Comparison of ENCODE assay signal across 5 fruit fly cellular contexts in genomic region chrX:7300356-7300721, dm6.
TF ChIP-seq lines count a peak whose summit lies in the region.

No protein-coding gene starts in this region.

- TF ChIP-seq CTCF in whole organism, embryonic (GFP tag; optimal IDR thresholded peaks at IDR 0.05; lab: Kevin White, UChicago): no peak

TF ChIP-seq in whole organism, adult, 20 proteins besides CTCF, POLR2A, EP300 and RAD21:
- TF ChIP-seq toe (GFP tag; optimal IDR thresholded peaks at IDR 0.05; lab: Kevin White, UChicago) (no peak), ovo (GFP tag; optimal IDR thresholded peaks at IDR 0.05; lab: Kevin White, UChicago) (no peak), Mnt (GFP tag; optimal IDR thresholded peaks at IDR 0.05; lab: Kevin White, UChicago) (no peak), cnc (optimal IDR thresholded peaks at IDR 0.05; lab: Kevin White, UChicago) (no peak), Hr96 (GFP tag; optimal IDR thresholded peaks at IDR 0.05; lab: Kevin White, UChicago) (peak; percentile 20), Crg-1 (GFP tag; optimal IDR thresholded peaks at IDR 0.05; lab: Kevin White, UChicago) (no peak), CG33017 (tag; optimal IDR thresholded peaks at IDR 0.05; lab: Kevin White, UChicago) (no peak), bab1 (GFP tag; optimal IDR thresholded peaks at IDR 0.05; lab: Kevin White, UChicago) (no peak), kay (GFP tag; lab: Kevin White, UChicago; ENCODE audit: borderline replicate concordance) (peak; percentile 69), CG7101 (tag; optimal IDR thresholded peaks at IDR 0.05; lab: Kevin White, UChicago) (no peak), Clk (GFP tag; optimal IDR thresholded peaks at IDR 0.05; lab: Kevin White, UChicago) (no peak), tj (GFP tag; optimal IDR thresholded peaks at IDR 0.05; lab: Kevin White, UChicago) (no peak), CG1620 (GFP tag; optimal IDR thresholded peaks at IDR 0.05; lab: Kevin White, UChicago) (no peak), CG11617 (GFP tag; optimal IDR thresholded peaks at IDR 0.05; lab: Kevin White, UChicago) (peak; percentile 30), CG7045 (GFP tag; optimal IDR thresholded peaks at IDR 0.05; lab: Kevin White, UChicago) (no peak), pad (GFP tag; optimal IDR thresholded peaks at IDR 0.05; lab: Kevin White, UChicago) (peak; percentile 4)

TF ChIP-seq in whole organism, embryonic, 481 proteins besides CTCF, POLR2A, EP300 and RAD21 (continues in another document):
- TF ChIP-seq CG11456 (GFP tag; IDR thresholded peaks at IDR 0.05; lab: Robert Waterston, UW) (0 out of 3 replicates have a peak, but pooled peaks have one; percentile 39), abd-A (tag; optimal IDR thresholded peaks at IDR 0.05; lab: Kevin White, UChicago) (no peak), CG2120 (GFP tag; optimal IDR thresholded peaks at IDR 0.05; lab: Kevin White, UChicago) (peak; percentile 13), sr (GFP tag; IDR thresholded peaks at IDR 0.05; lab: Robert Waterston, UW) (peak; percentile 54; the same call in 1 of the 3 replicates), CG18011 (GFP tag; optimal IDR thresholded peaks at IDR 0.05; lab: Kevin White, UChicago) (no peak), Sox100B (GFP tag; optimal IDR thresholded peaks at IDR 0.05; lab: Kevin White, UChicago) (peak; percentile 14), dati (GFP tag; IDR thresholded peaks at IDR 0.05; lab: Robert Waterston, UW) (no peak), Sox102F (GFP tag; optimal IDR thresholded peaks at IDR 0.05; lab: Kevin White, UChicago) (peak; percentile 27), grau (tag; optimal IDR thresholded peaks at IDR 0.05; lab: Kevin White, UChicago) (peak; percentile 5), Dfd (GFP tag; optimal IDR thresholded peaks at IDR 0.05; lab: Kevin White, UChicago) (no peak), Deaf1 (tag; optimal IDR thresholded peaks at IDR 0.05; lab: Kevin White, UChicago) (no peak), CG32532 (GFP tag; IDR thresholded peaks at IDR 0.05; lab: Robert Waterston, UW) (peak; percentile 17), CG11504 (tag; optimal IDR thresholded peaks at IDR 0.05; lab: Kevin White, UChicago) (peak; percentile 29), repo (GFP tag; optimal IDR thresholded peaks at IDR 0.05; lab: Kevin White, UChicago) (no peak), CG13894 (tag; optimal IDR thresholded peaks at IDR 0.05; lab: Kevin White, UChicago) (no peak), CkIIα-i1 (GFP tag; IDR thresholded peaks at IDR 0.05; lab: Robert Waterston, UW) (no peak), emc (GFP tag; optimal IDR thresholded peaks at IDR 0.05; lab: Kevin White, UChicago) (no peak), CG2889 (GFP tag; IDR thresholded peaks at IDR 0.05; lab: Robert Waterston, UW) (no peak), CG17568 (GFP tag; optimal IDR thresholded peaks at IDR 0.05; lab: Kevin White, UChicago) (no peak)

TF ChIP-seq in whole organism, prepupa, 60 proteins besides CTCF, POLR2A, EP300 and RAD21 (continues in another document):
- peak; percentile 19 for TF ChIP-seq topi (GFP tag; optimal IDR thresholded peaks at IDR 0.05; lab: Kevin White, UChicago)
- TF ChIP-seq CG7368 (GFP tag; optimal IDR thresholded peaks at IDR 0.05; lab: Kevin White, UChicago): peak; percentile 11
- TF ChIP-seq CG31627 (GFP tag; optimal IDR thresholded peaks at IDR 0.05; lab: Kevin White, UChicago): peak; percentile 33
- TF ChIP-seq CG16779 (tag; optimal IDR thresholded peaks at IDR 0.05; lab: Kevin White, UChicago): no peak
- no peak for TF ChIP-seq CG11762 (GFP tag; optimal IDR thresholded peaks at IDR 0.05; lab: Kevin White, UChicago; ENCODE audit: insufficient read depth)
- TF ChIP-seq CG10631 (GFP tag; optimal IDR thresholded peaks at IDR 0.05; lab: Kevin White, UChicago): peak; percentile 10
- peak; percentile 47 for TF ChIP-seq esn (GFP tag; optimal IDR thresholded peaks at IDR 0.05; lab: Kevin White, UChicago)
- no peak for TF ChIP-seq CG4318 (GFP tag; optimal IDR thresholded peaks at IDR 0.05; lab: Kevin White, UChicago)
- TF ChIP-seq CG10669 (GFP tag; optimal IDR thresholded peaks at IDR 0.05; lab: Kevin White, UChicago): peak; percentile 58
- TF ChIP-seq CG3032 (tag; optimal IDR thresholded peaks at IDR 0.05; lab: Kevin White, UChicago): peak; percentile 62
- TF ChIP-seq Sox102F (GFP tag; optimal IDR thresholded peaks at IDR 0.05; lab: Kevin White, UChicago): no peak
- TF ChIP-seq pdm3 (GFP tag; optimal IDR thresholded peaks at IDR 0.05; lab: Kevin White, UChicago): peak; percentile 48
- peak in 1 of 2 experiments; percentile 39 for TF ChIP-seq salr (GFP tag; optimal IDR thresholded peaks at IDR 0.05; lab: Kevin White, UChicago)
- peak; percentile 28 for TF ChIP-seq CG11294 (GFP tag; IDR thresholded peaks at IDR 0.05; lab: Robert Waterston, UW)
- peak; percentile 21 for TF ChIP-seq lz (GFP tag; optimal IDR thresholded peaks at IDR 0.05; lab: Kevin White, UChicago)
- peak; percentile 11 for TF ChIP-seq CG6276 (GFP tag; optimal IDR thresholded peaks at IDR 0.05; lab: Kevin White, UChicago)
- TF ChIP-seq Ets21C (GFP tag; optimal IDR thresholded peaks at IDR 0.05; lab: Kevin White, UChicago): peak; percentile 12
- peak; percentile 40 for TF ChIP-seq CG9139 (GFP tag; optimal IDR thresholded peaks at IDR 0.05; lab: Kevin White, UChicago)
- no peak for TF ChIP-seq ss (GFP tag; optimal IDR thresholded peaks at IDR 0.05; lab: Kevin White, UChicago)
- TF ChIP-seq Blimp-1 (GFP tag; optimal IDR thresholded peaks at IDR 0.05; lab: Kevin White, UChicago): peak; percentile 24

TF ChIP-seq in whole organism, pupa, 21 proteins besides CTCF, POLR2A, EP300 and RAD21:
- TF ChIP-seq CG10348 (GFP tag; IDR thresholded peaks at IDR 0.05; lab: Robert Waterston, UW) (no peak), CG13204 (GFP tag; optimal IDR thresholded peaks at IDR 0.05; lab: Kevin White, UChicago) (no peak), CG15710 (tag; optimal IDR thresholded peaks at IDR 0.05; lab: Kevin White, UChicago) (peak; percentile 42), CG9948 (tag; optimal IDR thresholded peaks at IDR 0.05; lab: Kevin White, UChicago) (peak; percentile 37), CG32121 (GFP tag; IDR thresholded peaks at IDR 0.05; lab: Robert Waterston, UW) (0 out of 2 replicates have a peak, but pooled peaks have one; percentile 40), CG4496 (GFP tag; IDR thresholded peaks at IDR 0.05; lab: Robert Waterston, UW) (no peak; the same call in 2 of the 3 replicates), CG17806 (tag; optimal IDR thresholded peaks at IDR 0.05; lab: Kevin White, UChicago) (peak; percentile 40), CG8159 (tag; optimal IDR thresholded peaks at IDR 0.05; lab: Kevin White, UChicago) (peak; percentile 62), CG14655 (GFP tag; optimal IDR thresholded peaks at IDR 0.05; lab: Kevin White, UChicago) (peak; percentile 21), gl (tag; optimal IDR thresholded peaks at IDR 0.05; lab: Kevin White, UChicago) (no peak), CG8301 (tag; optimal IDR thresholded peaks at IDR 0.05; lab: Kevin White, UChicago) (peak; percentile 17), CG34367 (tag; optimal IDR thresholded peaks at IDR 0.05; lab: Kevin White, UChicago) (peak; percentile 18), Pif1B (GFP tag; optimal IDR thresholded peaks at IDR 0.05; lab: Kevin White, UChicago) (peak; percentile 11), D1 (tag; optimal IDR thresholded peaks at IDR 0.05; lab: Kevin White, UChicago) (no peak), Snoo (tag; optimal IDR thresholded peaks at IDR 0.05; lab: Kevin White, UChicago) (no peak), fd96Ca (GFP tag; IDR thresholded peaks at IDR 0.05; lab: Robert Waterston, UW) (peak; percentile 73), Pif1A (GFP tag; optimal IDR thresholded peaks at IDR 0.05; lab: Kevin White, UChicago) (peak; percentile 16), Ets98B (GFP tag; IDR thresholded peaks at IDR 0.05; lab: Robert Waterston, UW) (peak; percentile 37), EcR (GFP tag; optimal IDR thresholded peaks at IDR 0.05; lab: Kevin White, UChicago) (no peak)
TF ChIP-seq in whole organism, pupa: peak in this region for 12.

TF ChIP-seq in whole organism, wandering third instar larva, 38 proteins besides CTCF, POLR2A, EP300 and RAD21 (continues in another document):
- TF ChIP-seq pan (optimal IDR thresholded peaks at IDR 0.05; lab: Kevin White, UChicago): no peak
- no peak for TF ChIP-seq Mio (GFP tag; optimal IDR thresholded peaks at IDR 0.05; lab: Kevin White, UChicago)
- no peak for TF ChIP-seq CG32264 (GFP tag; optimal IDR thresholded peaks at IDR 0.05; lab: Kevin White, UChicago)
- no peak for TF ChIP-seq CrebA (GFP tag; optimal IDR thresholded peaks at IDR 0.05; lab: Kevin White, UChicago; ENCODE audit: borderline replicate concordance)
- TF ChIP-seq Hnf4 (GFP tag; optimal IDR thresholded peaks at IDR 0.05; lab: Kevin White, UChicago): no peak
- TF ChIP-seq lola (GFP tag; optimal IDR thresholded peaks at IDR 0.05; lab: Kevin White, UChicago): no peak
- TF ChIP-seq Rel (GFP tag; optimal IDR thresholded peaks at IDR 0.05; lab: Kevin White, UChicago): no peak
- peak; percentile 83 for TF ChIP-seq Rel (tag; optimal IDR thresholded peaks at IDR 0.05; lab: Kevin White, UChicago)
- TF ChIP-seq Dif (GFP tag; optimal IDR thresholded peaks at IDR 0.05; lab: Kevin White, UChicago; ENCODE audit: partially characterized antibody): no peak
- TF ChIP-seq rgr (GFP tag; optimal IDR thresholded peaks at IDR 0.05; lab: Kevin White, UChicago): peak; percentile 27
- no peak for TF ChIP-seq woc (GFP tag; optimal IDR thresholded peaks at IDR 0.05; lab: Kevin White, UChicago)
- TF ChIP-seq Hr83 (GFP tag; optimal IDR thresholded peaks at IDR 0.05; lab: Kevin White, UChicago; ENCODE audit: poor library complexity, severe bottlenecking): peak; percentile 22
- TF ChIP-seq OdsH (GFP tag; optimal IDR thresholded peaks at IDR 0.05; lab: Kevin White, UChicago): peak; percentile 39
- TF ChIP-seq tai (GFP tag; optimal IDR thresholded peaks at IDR 0.05; lab: Kevin White, UChicago): no peak
- TF ChIP-seq Myc (optimal IDR thresholded peaks at IDR 0.05; lab: Kevin White, UChicago): no peak
- TF ChIP-seq Hr78 (GFP tag; optimal IDR thresholded peaks at IDR 0.05; lab: Kevin White, UChicago): no peak
- TF ChIP-seq Vsx2 (GFP tag; optimal IDR thresholded peaks at IDR 0.05; lab: Kevin White, UChicago; ENCODE audit: partially characterized antibody): peak; percentile 88
- TF ChIP-seq br (GFP tag; optimal IDR thresholded peaks at IDR 0.05; lab: Kevin White, UChicago): peak; percentile 26
- TF ChIP-seq jim (GFP tag; optimal IDR thresholded peaks at IDR 0.05; lab: Kevin White, UChicago): no peak
- peak; percentile 41 for TF ChIP-seq dmrt93B (GFP tag; optimal IDR thresholded peaks at IDR 0.05; lab: Kevin White, UChicago)
- TF ChIP-seq Sp1 (GFP tag; optimal IDR thresholded peaks at IDR 0.05; lab: Kevin White, UChicago): peak; percentile 26
- no peak for TF ChIP-seq Jra (GFP tag; optimal IDR thresholded peaks at IDR 0.05; lab: Kevin White, UChicago)
- no peak for TF ChIP-seq dl (GFP tag; optimal IDR thresholded peaks at IDR 0.05; lab: Kevin White, UChicago; ENCODE audit: insufficient read depth in 1 of 2, partially characterized antibody in 2 of 2)
- TF ChIP-seq fru (GFP tag; optimal IDR thresholded peaks at IDR 0.05; lab: Kevin White, UChicago): peak; percentile 58
- no peak for TF ChIP-seq CG9705 (GFP tag; optimal IDR thresholded peaks at IDR 0.05; lab: Kevin White, UChicago)
- TF ChIP-seq GATAd (GFP tag; optimal IDR thresholded peaks at IDR 0.05; lab: Kevin White, UChicago): no peak
